Fruit fly (Drosophila melanogaster) whole organism, prepupa: Measurements from ENCODE around the gene CG14223.

Experiments used
- CG31627 ChIP-seq: fragments of 200-800 bp; sonication (Bioruptor generic); optimal IDR thresholded peaks from 3 replicates; lab custom pipeline; 2016; ENCODE audit warnings: missing biosample characterization, missing genetic modification characterization
- CG32006 ChIP-seq: fragments of 200-800 bp; sonication (Bioruptor generic); optimal IDR thresholded peaks from 3 replicates; lab custom pipeline; 2017; ENCODE audit warnings: missing biosample characterization, mild to moderate bottlenecking, missing genetic modification characterization
- CG4318 ChIP-seq: fragments of 200-800 bp; sonication (Bioruptor generic); optimal IDR thresholded peaks from 3 replicates; lab custom pipeline; 2017; ENCODE audit warnings: missing biosample characterization, mild to moderate bottlenecking, missing genetic modification characterization
- CG6792 ChIP-seq: fragments of 200-800 bp; sonication (Bioruptor generic); optimal IDR thresholded peaks from 3 replicates; lab custom pipeline; 2016; ENCODE audit warnings: missing biosample characterization, missing genetic modification characterization
- CG8319 ChIP-seq: fragments of 200-800 bp; sonication (Bioruptor generic); optimal IDR thresholded peaks from 3 replicates; lab custom pipeline; 2016; ENCODE audit warnings: missing biosample characterization, missing genetic modification characterization
- Eip78C ChIP-seq: fragments of 200-800 bp; sonication (Bioruptor generic); peaks from one replicate; lab custom pipeline; 2016; ENCODE audit warnings: missing biosample characterization, missing genetic modification characterization
- Ets96B ChIP-seq: fragments of 200-800 bp; optimal IDR thresholded peaks from 2 replicates; lab custom pipeline; 2019; ENCODE audit warnings: missing biosample characterization, mild to moderate bottlenecking, missing genetic modification characterization, moderate library complexity
- Hr38 ChIP-seq: sonication (Bioruptor generic); optimal IDR thresholded peaks from 2 replicates; lab custom pipeline; 2016; ENCODE audit warnings: missing biosample characterization, missing genetic modification characterization
- OdsH ChIP-seq: fragments of 200-800 bp; sonication (Bioruptor generic); optimal IDR thresholded peaks from 3 replicates; lab custom pipeline; 2016; ENCODE audit warnings: missing biosample characterization, missing genetic modification characterization
- Sox102F ChIP-seq: fragments of 200-800 bp; sonication (Bioruptor generic); optimal IDR thresholded peaks from 2 replicates; lab custom pipeline; 2016; ENCODE audit warnings: missing biosample characterization, mild to moderate bottlenecking, missing genetic modification characterization
- fd85E ChIP-seq: fragments of 200-800 bp; sonication (Bioruptor generic); optimal IDR thresholded peaks from 3 replicates; lab custom pipeline; 2016; ENCODE audit warnings: missing biosample characterization, missing genetic modification characterization
- fkh ChIP-seq: fragments of 200-800 bp; sonication (Bioruptor generic); optimal IDR thresholded peaks from 3 replicates; lab custom pipeline; 2017; ENCODE audit warnings: missing biosample characterization, mild to moderate bottlenecking, missing genetic modification characterization, moderate library complexity

DNA sequence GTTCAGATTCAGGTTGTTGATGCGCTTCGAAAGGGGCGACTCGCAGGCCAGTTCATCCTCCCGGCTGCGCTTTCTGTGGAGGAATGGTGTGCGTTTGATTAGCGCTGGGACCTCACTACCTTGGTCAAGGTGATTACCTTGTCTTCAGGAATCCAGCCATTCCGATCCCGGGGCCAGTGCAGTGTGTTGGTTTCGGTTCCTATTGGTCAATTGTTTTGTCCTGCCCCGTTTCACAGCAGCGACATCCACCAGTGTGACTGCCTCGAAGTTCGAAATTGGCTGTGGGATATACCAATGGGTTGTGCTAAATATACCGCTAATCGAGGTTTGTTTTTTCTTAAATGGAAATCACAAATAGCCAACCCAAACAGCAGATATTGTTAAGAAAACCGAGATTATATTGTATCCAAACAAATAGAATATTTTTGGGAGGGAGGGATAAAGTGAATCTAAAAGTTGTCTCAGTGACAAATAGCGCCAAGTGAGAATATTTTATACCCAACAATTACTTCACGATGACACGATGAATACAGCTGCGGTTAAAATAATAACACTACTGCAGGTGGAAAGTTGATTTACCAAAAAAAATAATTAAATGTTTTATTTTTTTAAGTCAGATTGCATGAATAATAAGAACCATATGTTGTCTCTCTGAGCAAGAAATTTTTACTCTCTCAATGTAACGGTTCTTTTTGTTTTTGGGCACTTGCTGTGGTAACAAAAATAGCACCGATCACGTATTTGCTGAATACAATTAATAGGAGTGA lies 31.2 kb upstream of the CG14223 start, which contains the start of gene CG14229:
- TF ChIP-seq CG31627 (GFP tag; lab: Kevin White, UChicago) (peak; percentile 45), fd85E (GFP tag; lab: Kevin White, UChicago) (no peak), CG32006 (GFP tag; lab: Kevin White, UChicago) (peak; percentile 43), Sox102F (GFP tag; lab: Kevin White, UChicago) (peak; percentile 30), CG4318 (no peak), Ets96B (tag; lab: Kevin White, UChicago) (no peak), Eip78C (GFP tag; lab: Kevin White, UChicago) (peak; percentile 76), OdsH (peak; percentile 44), Hr38 (GFP tag; lab: Kevin White, UChicago) (no peak), CG6792 (GFP tag; lab: Kevin White, UChicago) (peak; percentile 34), CG8319 (GFP tag; lab: Kevin White, UChicago) (no peak), fkh (no peak)
